Worm (Caenorhabditis elegans): ENCODE results near the gene T08D10.5.
A peak's percentile ranks its signal among the peaks of the same experiment; 100 is the strongest.

T08D10.5 gene

ce11 chrX:11985887-11986286, 28.5 kb downstream of the T08D10.5 start, which contains the start of gene C49F5.5:
C49F5.5 (plus strand) TSS chrX:11986187.
- TF ChIP-seq dmd-4 (tag; optimal IDR thresholded peaks at IDR 0.05): no peak
- no peak for TF ChIP-seq blmp-1 (tag; optimal IDR thresholded peaks at IDR 0.05; ENCODE audit: insufficient read depth)
- no peak for TF ChIP-seq lin-39 (tag; optimal IDR thresholded peaks at IDR 0.05)
- no peak for TF ChIP-seq nhr-11 (tag; optimal IDR thresholded peaks at IDR 0.05)
- TF ChIP-seq sma-3 (GFP tag; optimal IDR thresholded peaks at IDR 0.05): no peak
- TF ChIP-seq ztf-1 (GFP tag; conservative IDR thresholded peaks at IDR 0.05): no peak
- TF ChIP-seq ZK546.5 (tag; optimal IDR thresholded peaks at IDR 0.05): no peak

ce11 chrX:11987900-11988364, 30.6 kb downstream of the T08D10.5 start, which contains the start of gene C49F5.6:
C49F5.6 (plus strand) TSS chrX:11988314.
- TF ChIP-seq ceh-82 (tag; optimal IDR thresholded peaks at IDR 0.05) (no peak), gmeb-1 (tag; optimal IDR thresholded peaks at IDR 0.05) (no peak), snpc-4 (tag; optimal IDR thresholded peaks at IDR 0.05) (no peak), nhr-23 (tag; optimal IDR thresholded peaks at IDR 0.05) (no peak), blmp-1 (tag; optimal IDR thresholded peaks at IDR 0.05; ENCODE audit: insufficient read depth) (no peak), alr-1 (tag; optimal IDR thresholded peaks at IDR 0.05) (no peak), nhr-21 (tag; optimal IDR thresholded peaks at IDR 0.05) (no peak), sma-3 (GFP tag; optimal IDR thresholded peaks at IDR 0.05) (no peak), lin-13 (GFP tag; optimal IDR thresholded peaks at IDR 0.05) (no peak), mab-5 (tag; optimal IDR thresholded peaks at IDR 0.05) (no peak), nhr-12 (tag; optimal IDR thresholded peaks at IDR 0.05) (no peak), nhr-6 (tag; optimal IDR thresholded peaks at IDR 0.05) (no peak), elt-3 (tag; optimal IDR thresholded peaks at IDR 0.05) (no peak), skn-1 (tag; optimal IDR thresholded peaks at IDR 0.05) (no peak), unc-62 (GFP tag; optimal IDR thresholded peaks at IDR 0.05) (no peak), unc-55 (GFP tag; optimal IDR thresholded peaks at IDR 0.05) (no peak)

ce11 chrX:11992246-11992645, 34.9 kb downstream of the T08D10.5 start:
- no peak for TF ChIP-seq mdl-1 (tag; optimal IDR thresholded peaks at IDR 0.05)
- TF ChIP-seq unc-62 (GFP tag; optimal IDR thresholded peaks at IDR 0.05): no peak
- no peak for TF ChIP-seq nhr-237 (tag; optimal IDR thresholded peaks at IDR 0.05)
- no peak for TF ChIP-seq sem-4 (tag; optimal IDR thresholded peaks at IDR 0.05)
- TF ChIP-seq zag-1 (tag; optimal IDR thresholded peaks at IDR 0.05): no peak
- no peak for TF ChIP-seq dmd-4 (tag; optimal IDR thresholded peaks at IDR 0.05)
- TF ChIP-seq nhr-11 (tag; optimal IDR thresholded peaks at IDR 0.05): no peak
- TF ChIP-seq ztf-4 (tag; optimal IDR thresholded peaks at IDR 0.05): no peak
- TF ChIP-seq lsy-2 (tag; optimal IDR thresholded peaks at IDR 0.05): no peak
- no peak for TF ChIP-seq ceh-16 (tag; optimal IDR thresholded peaks at IDR 0.05)
- TF ChIP-seq F13H6.1 (tag; optimal IDR thresholded peaks at IDR 0.05): no peak
- no peak for TF ChIP-seq gmeb-1 (tag; optimal IDR thresholded peaks at IDR 0.05)
- TF ChIP-seq C34F6.9 (tag; optimal IDR thresholded peaks at IDR 0.05): no peak
- no peak for TF ChIP-seq elt-1 (tag; optimal IDR thresholded peaks at IDR 0.05)
- no peak for TF ChIP-seq R02D3.7 (tag; optimal IDR thresholded peaks at IDR 0.05)

- TF ChIP-seq fos-1 (tag; optimal IDR thresholded peaks at IDR 0.05) (no peak), nhr-77 (tag; optimal IDR thresholded peaks at IDR 0.05) (no peak), aly-2 (tag; optimal IDR thresholded peaks at IDR 0.05) (no peak), mbf-1 (tag; optimal IDR thresholded peaks at IDR 0.05) (no peak), nhr-21 (tag; optimal IDR thresholded peaks at IDR 0.05) (no peak), gmeb-1 (tag; optimal IDR thresholded peaks at IDR 0.05) (no peak), C34F6.9 (tag; optimal IDR thresholded peaks at IDR 0.05) (no peak)
Observed at ce11 chrX:11992778-11993177, 35.4 kb downstream of the T08D10.5 start.

DNA sequence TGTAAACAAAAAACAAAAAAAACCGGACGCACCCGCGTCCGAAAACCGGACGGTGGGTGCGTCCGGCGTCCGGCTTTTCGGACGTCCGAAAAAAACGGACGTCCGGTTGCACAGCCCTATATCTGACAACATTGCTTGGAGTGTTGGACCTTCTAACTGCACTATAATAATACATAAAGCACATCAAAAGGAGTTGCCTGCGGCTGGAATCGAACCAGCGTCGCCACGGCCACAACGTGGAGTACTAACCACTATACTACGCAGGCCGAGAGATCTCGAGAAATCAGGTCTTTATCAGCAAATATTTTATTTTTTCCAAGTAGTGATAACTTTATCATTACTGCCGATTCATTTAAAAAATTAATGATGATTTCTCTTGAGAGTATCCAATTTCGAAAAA, 36.0 kb downstream of the T08D10.5 start:
- TF ChIP-seq sma-9 (GFP tag; optimal IDR thresholded peaks at IDR 0.05) (no peak), sma-9 (tag; optimal IDR thresholded peaks at IDR 0.05) (no peak), alr-1 (tag; optimal IDR thresholded peaks at IDR 0.05) (no peak), unc-62 (GFP tag; optimal IDR thresholded peaks at IDR 0.05) (no peak), sma-3 (GFP tag; optimal IDR thresholded peaks at IDR 0.05) (peak; percentile 24), nhr-11 (tag; optimal IDR thresholded peaks at IDR 0.05) (no peak)

All from whole organism, L2 larva.